Worm (Caenorhabditis elegans) whole organism, L3 larva: ENCODE data around the gene sec-6.

ENCODE experiments used
- ZK546.5 ChIP-seq: sonication (generic microtip); optimal IDR thresholded peaks from 2 replicates; lab custom pipeline; 2017; ENCODE audit warnings: missing biosample characterization, missing genetic modification characterization
- ama-1 ChIP-seq: fragments of 150-350 bp; optimal IDR thresholded peaks from 2 replicates; lab custom pipeline; 2018
- ceh-16 ChIP-seq: sonication (generic microtip); optimal IDR thresholded peaks from 2 replicates; lab custom pipeline; 2017; ENCODE audit warnings: missing biosample characterization, missing genetic modification characterization
- ceh-28 ChIP-seq: fragments of 150-350 bp; optimal IDR thresholded peaks from 2 replicates; lab custom pipeline; 2014; ENCODE audit warnings: missing biosample characterization, missing genetic modification reagents, missing genetic modification characterization
- ceh-82 ChIP-seq: fragments of 150-350 bp; optimal IDR thresholded peaks from 2 replicates; lab custom pipeline; 2014; ENCODE audit warnings: missing biosample characterization, missing genetic modification characterization
- ceh-9 ChIP-seq: sonication (generic microtip); optimal IDR thresholded peaks from 2 replicates; lab custom pipeline; 2018; ENCODE audit warnings: missing biosample characterization, missing genetic modification characterization
- daf-12 ChIP-seq: fragments of 150-350 bp; optimal IDR thresholded peaks from 2 replicates; lab custom pipeline; 2014; ENCODE audit warnings: missing biosample characterization, missing genetic modification reagents, missing genetic modification characterization
- egl-27 ChIP-seq: sonication (generic microtip); optimal IDR thresholded peaks from 4 replicates; lab custom pipeline; 2017; ENCODE audit warnings: missing biosample characterization, missing genetic modification reagents, missing genetic modification characterization
- egl-5 ChIP-seq: fragments of 150-350 bp; optimal IDR thresholded peaks from 2 replicates; lab custom pipeline; 2017; ENCODE audit warnings: missing biosample characterization, missing genetic modification reagents, missing genetic modification characterization, inconsistent platforms
- elt-1 ChIP-seq: fragments of 150-350 bp; optimal IDR thresholded peaks from 2 replicates; lab custom pipeline; 2014; ENCODE audit warnings: missing biosample characterization, missing genetic modification characterization
- elt-2 ChIP-seq: sonication (generic microtip); optimal IDR thresholded peaks from 2 replicates; lab custom pipeline; 2016; ENCODE audit warnings: missing genetic modification reagents, mild to moderate bottlenecking, missing genetic modification characterization, missing compliant biosample characterization
- elt-3 ChIP-seq, 3 experiments: fragments of 150-350 bp in 1 of 3; sonication (generic microtip) in 2 of 3; optimal IDR thresholded peaks; 2 replicates in 2 of 3; 4 replicates in 1 of 3; lab custom pipeline; 2014 to 2017; ENCODE audit warnings: missing biosample characterization in 3 of 3, missing genetic modification characterization in 3 of 3
- eor-1 ChIP-seq, 2 experiments: fragments of 150-350 bp; optimal IDR thresholded peaks; 2 replicates each; lab custom pipeline; 2014 to 2018; ENCODE audit warnings: missing biosample characterization in 2 of 2, missing genetic modification characterization in 2 of 2
- fkh-10 ChIP-seq: sonication (generic microtip); optimal IDR thresholded peaks from 2 replicates; lab custom pipeline; 2017; ENCODE audit warnings: missing biosample characterization, missing genetic modification reagents, missing genetic modification characterization
- fkh-2 ChIP-seq: fragments of 150-350 bp; optimal IDR thresholded peaks from 2 replicates; lab custom pipeline; 2014; ENCODE audit warnings: missing biosample characterization, missing genetic modification reagents, missing genetic modification characterization
- hmg-11 ChIP-seq: sonication (generic microtip); optimal IDR thresholded peaks from 2 replicates; lab custom pipeline; 2016; ENCODE audit warnings: missing genetic modification characterization, missing compliant biosample characterization
- jun-1 ChIP-seq: fragments of 150-350 bp; optimal IDR thresholded peaks from 2 replicates; lab custom pipeline; 2014; ENCODE audit warnings: missing biosample characterization, missing genetic modification reagents, missing genetic modification characterization
- lin-15B ChIP-seq: fragments of 150-350 bp; optimal IDR thresholded peaks from 2 replicates; lab custom pipeline; 2014; ENCODE audit warnings: missing biosample characterization, missing genetic modification characterization
- lin-39 ChIP-seq: fragments of 150-350 bp; optimal IDR thresholded peaks from 2 replicates; lab custom pipeline; 2018; ENCODE audit warnings: missing biosample characterization, missing genetic modification reagents, missing genetic modification characterization
- lsy-12 ChIP-seq: sonication (generic microtip); optimal IDR thresholded peaks from 2 replicates; lab custom pipeline; 2016; ENCODE audit warnings: mild to moderate bottlenecking, missing genetic modification characterization, missing compliant biosample characterization
- mdl-1 ChIP-seq: fragments of 150-350 bp; optimal IDR thresholded peaks from 2 replicates; lab custom pipeline; 2014; ENCODE audit warnings: missing biosample characterization, missing genetic modification characterization
- mml-1 ChIP-seq: fragments of 150-350 bp; sonication (generic microtip); optimal IDR thresholded peaks from 3 replicates; lab custom pipeline; 2014; ENCODE audit warnings: missing biosample characterization, missing genetic modification characterization
- nfya-1 ChIP-seq: sonication (generic microtip); optimal IDR thresholded peaks from 2 replicates; lab custom pipeline; 2017; ENCODE audit warnings: missing genetic modification characterization, mild to moderate bottlenecking, missing compliant biosample characterization, antibody characterized with exemption, moderate library complexity; ENCODE audit not compliant: insufficient read depth
- nhr-11 ChIP-seq: fragments of 150-350 bp; optimal IDR thresholded peaks from 2 replicates; lab custom pipeline; 2014; ENCODE audit warnings: missing biosample characterization, missing genetic modification characterization
- nhr-12 ChIP-seq: fragments of 150-350 bp; optimal IDR thresholded peaks from 2 replicates; lab custom pipeline; 2014; ENCODE audit warnings: missing biosample characterization, missing genetic modification characterization
- nhr-23 ChIP-seq: fragments of 150-350 bp; optimal IDR thresholded peaks from 2 replicates; lab custom pipeline; 2014; ENCODE audit warnings: missing biosample characterization, missing genetic modification reagents, missing genetic modification characterization
- nhr-237 ChIP-seq: fragments of 150-350 bp; optimal IDR thresholded peaks from 2 replicates; lab custom pipeline; 2014; ENCODE audit warnings: missing biosample characterization, missing genetic modification characterization
- nhr-25 ChIP-seq: sonication (generic microtip); optimal IDR thresholded peaks from 2 replicates; lab custom pipeline; 2017; ENCODE audit warnings: missing biosample characterization, missing genetic modification characterization
- nhr-28 ChIP-seq: fragments of 150-350 bp; optimal IDR thresholded peaks from 2 replicates; lab custom pipeline; 2014; ENCODE audit warnings: missing biosample characterization, missing genetic modification characterization
- nhr-43 ChIP-seq: sonication (generic microtip); optimal IDR thresholded peaks from 2 replicates; lab custom pipeline; 2016; ENCODE audit warnings: mild to moderate bottlenecking, missing genetic modification characterization, missing compliant biosample characterization; ENCODE audit not compliant: poor library complexity, severe bottlenecking
- nhr-67 ChIP-seq: fragments of 150-350 bp; optimal IDR thresholded peaks from 2 replicates; lab custom pipeline; 2014; ENCODE audit warnings: missing biosample characterization, missing genetic modification characterization
- nhr-76 ChIP-seq: fragments of 150-350 bp; sonication (generic microtip); optimal IDR thresholded peaks from 5 replicates; lab custom pipeline; 2014; ENCODE audit warnings: missing biosample characterization, missing genetic modification characterization
- pha-4 ChIP-seq: fragments of 150-350 bp; optimal IDR thresholded peaks from 2 replicates; lab custom pipeline; 2014; ENCODE audit warnings: missing biosample characterization, missing genetic modification reagents, missing genetic modification characterization
- pqm-1 ChIP-seq: fragments of 150-350 bp; optimal IDR thresholded peaks from 2 replicates; lab custom pipeline; 2017; ENCODE audit warnings: missing biosample characterization, missing genetic modification characterization, inconsistent platforms
- sea-2 ChIP-seq: fragments of 150-350 bp; sonication (generic microtip); optimal IDR thresholded peaks from 4 replicates; lab custom pipeline; 2014; ENCODE audit warnings: missing biosample characterization, missing genetic modification reagents, missing genetic modification characterization
- skn-1 ChIP-seq: fragments of 150-350 bp; optimal IDR thresholded peaks from 2 replicates; lab custom pipeline; 2014; ENCODE audit warnings: missing biosample characterization, missing genetic modification characterization
- snpc-4 ChIP-seq: fragments of 150-350 bp; optimal IDR thresholded peaks from 2 replicates; lab custom pipeline; 2014; ENCODE audit warnings: missing biosample characterization, missing genetic modification characterization
- tbx-2 ChIP-seq: sonication (generic microtip); optimal IDR thresholded peaks from 2 replicates; lab custom pipeline; 2016; ENCODE audit warnings: mild to moderate bottlenecking, missing genetic modification characterization, missing compliant biosample characterization
- unc-39 ChIP-seq: sonication (generic microtip); optimal IDR thresholded peaks from 4 replicates; lab custom pipeline; 2017; ENCODE audit warnings: missing biosample characterization, missing genetic modification characterization
- zag-1 ChIP-seq: fragments of 150-350 bp; optimal IDR thresholded peaks from 2 replicates; lab custom pipeline; 2014; ENCODE audit warnings: missing biosample characterization, missing genetic modification characterization
- ztf-11 ChIP-seq: fragments of 150-350 bp; optimal IDR thresholded peaks from 2 replicates; lab custom pipeline; 2014; ENCODE audit warnings: missing biosample characterization, missing genetic modification characterization
- ztf-4 ChIP-seq: fragments of 150-350 bp; optimal IDR thresholded peaks from 2 replicates; lab custom pipeline; 2014; ENCODE audit warnings: missing biosample characterization, missing genetic modification characterization

The sec-6 gene

ce11 chrII:5326024-5326627 lies 33.2 kb upstream of the sec-6 start:
- no peak for TF ChIP-seq ceh-16
- TF ChIP-seq jun-1: peak; percentile 62
- TF ChIP-seq ZK546.5 (tag; lab: Kevin White, UChicago): no peak
- TF ChIP-seq snpc-4: peak; percentile 16
- TF ChIP-seq skn-1 (tag; lab: Kevin White, UChicago): peak; percentile 76
- peak; percentile 29 for TF ChIP-seq egl-5 (tag; lab: Kevin White, UChicago)
- TF ChIP-seq lin-39 (tag; lab: Kevin White, UChicago): peak; percentile 80
- peak; percentile 57 for TF ChIP-seq ceh-28 (tag; lab: Kevin White, UChicago)
- peak; percentile 23 for TF ChIP-seq nhr-11 (tag; lab: Kevin White, UChicago)
- no peak for TF ChIP-seq nhr-25 (tag; lab: Kevin White, UChicago)
- TF ChIP-seq pha-4 (tag; lab: Kevin White, UChicago): peak; percentile 87
- TF ChIP-seq lsy-12 (tag; lab: Kevin White, UChicago): no peak
- peak; percentile 13 for TF ChIP-seq pqm-1 (tag; lab: Kevin White, UChicago)
- peak; percentile 78 for TF ChIP-seq fkh-10 (GFP tag; lab: Kevin White, UChicago)
- TF ChIP-seq elt-2 (tag; lab: Kevin White, UChicago): peak; percentile 44
- no peak for TF ChIP-seq ceh-82 (tag; lab: Kevin White, UChicago)
- no peak for TF ChIP-seq nhr-43 (tag; lab: Kevin White, UChicago)
- TF ChIP-seq zag-1 (tag; lab: Kevin White, UChicago): no peak
- TF ChIP-seq mdl-1 (tag; lab: Kevin White, UChicago): peak; percentile 34
- TF ChIP-seq ztf-11 (tag; lab: Kevin White, UChicago): no peak
- TF ChIP-seq lin-15B: no peak
- TF ChIP-seq nfya-1: peak; percentile 83
- peak; percentile 64 for TF ChIP-seq hmg-11
- TF ChIP-seq elt-1 (tag; lab: Kevin White, UChicago): peak; percentile 5
- TF ChIP-seq elt-3 (tag; optimal IDR thresholded peaks at IDR 0.05; lab: Kevin White, UChicago): no peak
- no peak for TF ChIP-seq tbx-2 (tag; lab: Kevin White, UChicago)

- no peak for TF ChIP-seq lsy-12 (tag; lab: Kevin White, UChicago)
- no peak for TF ChIP-seq pqm-1 (tag; lab: Kevin White, UChicago)
- TF ChIP-seq lin-15B: no peak
- TF ChIP-seq jun-1: no peak
- TF ChIP-seq unc-39: no peak
- TF ChIP-seq nhr-76 (tag; lab: Kevin White, UChicago): no peak
- no peak for TF ChIP-seq nhr-237
- no peak for TF ChIP-seq elt-2 (tag; lab: Kevin White, UChicago)
- no peak for TF ChIP-seq egl-5 (tag; lab: Kevin White, UChicago)
- TF ChIP-seq sea-2 (GFP tag; lab: Kevin White, UChicago): no peak
- no peak for TF ChIP-seq ama-1 (lab: Kevin White, UChicago)
- TF ChIP-seq ceh-9 (tag; lab: Kevin White, UChicago): no peak
- TF ChIP-seq lin-39 (tag; lab: Kevin White, UChicago): no peak
Measured at ce11 chrII:5326891-5327290, 32.5 kb upstream of the sec-6 start.

- TF ChIP-seq nhr-23 (tag; lab: Kevin White, UChicago) (peak; percentile 37), elt-1 (tag; lab: Kevin White, UChicago) (peak; percentile 90), nhr-43 (tag; lab: Kevin White, UChicago) (no peak), sea-2 (GFP tag; lab: Kevin White, UChicago) (no peak), nfya-1 (no peak), pha-4 (tag; lab: Kevin White, UChicago) (no peak), nhr-76 (tag; lab: Kevin White, UChicago) (no peak), nhr-28 (tag; lab: Kevin White, UChicago) (no peak), nhr-11 (tag; lab: Kevin White, UChicago) (peak; percentile 42)
Measured at ce11 chrII:5328912-5329311, 30.4 kb upstream of the sec-6 start.

- TF ChIP-seq lsy-12 (tag; lab: Kevin White, UChicago) (peak; percentile 84), ztf-4 (tag; lab: Kevin White, UChicago) (no peak), mdl-1 (tag; lab: Kevin White, UChicago) (peak; percentile 54), fkh-10 (GFP tag; lab: Kevin White, UChicago) (no peak), nhr-28 (tag; lab: Kevin White, UChicago) (peak; percentile 43), pqm-1 (tag; lab: Kevin White, UChicago) (peak; percentile 71), tbx-2 (tag; lab: Kevin White, UChicago) (peak; percentile 62), hmg-11 (peak; percentile 26), elt-1 (tag; lab: Kevin White, UChicago) (no peak), eor-1 (tag; optimal IDR thresholded peaks at IDR 0.05; lab: Kevin White, UChicago) (no peak), sea-2 (GFP tag; lab: Kevin White, UChicago) (no peak), nhr-25 (tag; lab: Kevin White, UChicago) (peak; percentile 91), nhr-237 (no peak), mml-1 (no peak), daf-12 (tag; lab: Kevin White, UChicago) (no peak), ZK546.5 (tag; lab: Kevin White, UChicago) (no peak), skn-1 (tag; lab: Kevin White, UChicago) (peak; percentile 44), egl-27 (tag; lab: Kevin White, UChicago) (peak; percentile 80), fkh-2 (tag; lab: Kevin White, UChicago) (no peak), unc-39 (no peak), nhr-67 (tag; lab: Kevin White, UChicago) (no peak), lin-39 (tag; lab: Kevin White, UChicago) (peak; percentile 48), snpc-4 (no peak), jun-1 (peak; percentile 89), nhr-76 (tag; lab: Kevin White, UChicago) (no peak), nfya-1 (peak; percentile 80), nhr-12 (tag; lab: Kevin White, UChicago) (no peak)
Measured at ce11 chrII:5330206-5330686, 29.1 kb upstream of the sec-6 start.
